Worm (Caenorhabditis elegans): ENCODE measurements around the gene Y50E8A.22.

DNA sequence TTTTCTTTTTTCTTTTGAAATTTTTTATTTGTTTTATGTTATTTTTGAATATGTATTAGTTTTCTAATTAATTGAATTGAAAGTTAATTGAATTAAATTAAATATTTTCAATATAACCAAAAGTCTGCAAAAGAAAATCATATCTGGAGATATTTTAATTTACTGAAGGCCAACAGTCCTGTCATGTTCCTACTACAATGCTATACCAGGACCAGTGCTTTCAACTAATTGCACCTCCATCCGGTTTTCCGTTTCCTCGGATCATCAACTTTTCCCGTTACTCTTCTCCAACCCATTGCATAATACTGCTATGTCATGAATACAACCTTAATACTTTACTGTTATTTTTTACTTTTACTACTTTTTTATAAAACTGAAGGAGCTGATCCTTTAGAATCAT lies 36.6 kb downstream of the Y50E8A.22 start, which contains the start of gene R08A2.5:
- TF ChIP-seq elt-1 (tag; optimal IDR thresholded peaks at IDR 0.05; ENCODE audit: borderline replicate concordance, insufficient read depth) (no peak), nhr-12 (tag; optimal IDR thresholded peaks at IDR 0.05) (no peak), mls-2 (tag; optimal IDR thresholded peaks at IDR 0.05) (no peak), ztf-11 (tag; optimal IDR thresholded peaks at IDR 0.05) (no peak), unc-39 (tag; optimal IDR thresholded peaks at IDR 0.05) (no peak), sptf-1 (tag; optimal IDR thresholded peaks at IDR 0.05) (no peak), snpc-4 (tag; optimal IDR thresholded peaks at IDR 0.05) (no peak), nhr-76 (tag; optimal IDR thresholded peaks at IDR 0.05) (no peak), ham-2 (GFP tag; optimal IDR thresholded peaks at IDR 0.05) (no peak), pha-4 (tag; optimal IDR thresholded peaks at IDR 0.05) (no peak), elt-3 (tag; optimal IDR thresholded peaks at IDR 0.05) (no peak), unc-120 (tag; optimal IDR thresholded peaks at IDR 0.05; ENCODE audit: poor library complexity, severe bottlenecking) (no peak), lin-13 (tag; optimal IDR thresholded peaks at IDR 0.05) (no peak), unc-62 (GFP tag; optimal IDR thresholded peaks at IDR 0.05) (no peak)
